Fruit fly (Drosophila melanogaster): Measurements from ENCODE around the gene Plzf.
A peak's percentile ranks its signal among the peaks of the same experiment; 100 is the strongest.
"Not testable (repeated sequence)": the region's sequence is repeated elsewhere in the genome, so short reads cannot be mapped to it uniquely, and the experiment has no call there.

The Plzf gene

DNA sequence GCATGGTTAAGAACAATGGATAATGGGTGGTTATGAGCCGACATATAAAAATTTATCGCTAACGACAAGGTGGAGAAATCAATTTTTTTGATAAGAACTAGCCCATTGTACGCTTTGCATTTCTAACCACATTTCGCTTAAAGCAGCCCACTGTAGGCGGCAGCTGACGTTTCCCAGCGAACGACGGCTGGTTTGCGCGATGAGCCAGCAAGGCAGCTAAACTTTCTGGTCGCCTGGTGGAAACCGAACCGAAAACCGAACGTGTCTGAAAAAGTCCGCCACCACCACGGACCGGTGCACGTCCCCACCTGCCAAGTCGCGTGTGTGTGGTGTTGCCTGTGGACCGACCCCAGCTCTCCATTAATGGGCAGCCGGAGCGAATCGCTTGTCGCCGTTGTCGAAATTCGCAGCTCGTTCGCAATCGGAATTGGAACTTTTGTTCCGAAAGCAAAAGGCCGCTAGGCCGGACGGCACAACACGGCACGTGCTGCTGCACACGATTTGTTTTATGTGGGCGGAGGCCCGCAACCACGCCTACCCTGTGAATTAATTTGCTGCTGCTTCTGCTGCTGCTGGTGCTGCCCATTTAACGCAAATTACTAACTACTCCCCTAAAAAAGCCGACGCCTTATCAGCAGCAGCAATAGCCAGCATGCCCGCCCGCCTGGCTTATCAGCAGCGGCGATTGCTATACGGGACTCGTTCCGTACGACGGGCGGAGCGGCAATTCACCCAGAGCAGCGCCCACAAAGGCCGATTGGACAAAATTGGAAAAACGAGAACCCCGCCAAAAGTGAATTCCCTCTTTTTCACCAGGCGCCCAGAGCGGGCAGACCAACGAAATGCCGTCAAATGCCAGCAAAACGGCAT, 45.6 kb downstream of the Plzf start (continued):
- TF ChIP-seq CG11902 (GFP tag; optimal IDR thresholded peaks at IDR 0.05), result no peak
- peak; percentile 31 for TF ChIP-seq CG10631 (GFP tag; optimal IDR thresholded peaks at IDR 0.05)
- TF ChIP-seq CG34406 (GFP tag; optimal IDR thresholded peaks at IDR 0.05), result peak; percentile 13
- no peak for TF ChIP-seq fd85E (GFP tag; optimal IDR thresholded peaks at IDR 0.05)
- TF ChIP-seq CG9139 (GFP tag; optimal IDR thresholded peaks at IDR 0.05), result no peak
- no peak for TF ChIP-seq CG10669 (GFP tag; optimal IDR thresholded peaks at IDR 0.05)
- peak; percentile 80 for TF ChIP-seq Eip78C (GFP tag)
- TF ChIP-seq Ets21C (GFP tag; optimal IDR thresholded peaks at IDR 0.05), result no peak
- peak; percentile 56 for TF ChIP-seq acj6 (GFP tag; optimal IDR thresholded peaks at IDR 0.05)
- no peak for TF ChIP-seq CG8319 (GFP tag; optimal IDR thresholded peaks at IDR 0.05)
- no peak for TF ChIP-seq Hr38 (GFP tag; optimal IDR thresholded peaks at IDR 0.05)
- peak; percentile 61 for TF ChIP-seq CG1621 (tag; optimal IDR thresholded peaks at IDR 0.05)
- TF ChIP-seq topi (GFP tag; optimal IDR thresholded peaks at IDR 0.05), result peak; percentile 7
- TF ChIP-seq CG16779 (tag; optimal IDR thresholded peaks at IDR 0.05), result peak; percentile 32
- peak; percentile 35 for TF ChIP-seq Blimp-1 (GFP tag; optimal IDR thresholded peaks at IDR 0.05)
- TF ChIP-seq achi (GFP tag; optimal IDR thresholded peaks at IDR 0.05), result peak; percentile 35
- TF ChIP-seq eg (GFP tag; IDR thresholded peaks at IDR 0.05), result no peak
- peak; percentile 48 for TF ChIP-seq esn (GFP tag; optimal IDR thresholded peaks at IDR 0.05)
- no peak for TF ChIP-seq CG15336 (GFP tag; IDR thresholded peaks at IDR 0.05)

DNA sequence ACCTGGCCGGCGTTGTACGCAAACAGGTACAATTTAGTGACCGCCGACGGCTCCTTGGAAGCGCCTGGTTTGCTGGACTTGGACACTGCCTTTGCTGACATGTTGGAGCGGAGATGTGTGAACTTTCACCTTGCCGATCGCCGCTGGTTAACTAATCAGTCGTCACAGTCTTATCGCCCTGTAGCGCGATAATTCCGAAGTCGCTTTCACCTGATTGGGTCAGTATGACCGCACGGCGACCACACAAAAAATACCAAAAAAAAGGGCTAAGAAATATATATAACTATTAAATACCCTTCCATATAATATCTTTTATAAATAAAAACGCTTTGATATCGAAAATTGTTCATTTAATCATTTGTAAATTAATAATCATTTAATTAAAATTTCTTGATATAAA, 46.7 kb downstream of the Plzf start, which contains the start of gene Hacd1:
TSS of gene Hacd1 (minus strand) at position 216 of the 400 bp plus-strand sequence.
- TF ChIP-seq svp (GFP tag), result peak; percentile 92
- TF ChIP-seq CG1621 (tag; optimal IDR thresholded peaks at IDR 0.05), result no peak

DNA sequence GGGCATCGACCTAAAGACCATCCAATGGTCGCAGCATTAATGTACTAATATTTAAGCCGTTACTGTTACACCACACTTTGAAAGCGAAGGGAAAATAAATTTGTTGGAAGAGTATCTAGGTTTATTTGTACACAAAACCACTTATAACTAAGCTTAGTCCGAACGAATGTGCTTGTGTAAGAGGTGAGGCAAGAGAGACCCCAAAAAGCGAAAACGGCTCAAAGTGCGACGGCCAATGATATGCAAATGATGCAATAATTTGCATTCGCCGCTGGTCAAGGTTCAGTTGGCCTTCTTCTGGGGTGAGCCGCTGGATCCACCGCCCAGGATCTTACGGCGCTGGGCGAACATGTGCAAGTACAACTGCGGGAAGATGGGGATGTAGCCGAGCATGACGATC, 47.6 kb downstream of the Plzf start:
- no peak for TF ChIP-seq CG11762 (GFP tag; optimal IDR thresholded peaks at IDR 0.05; ENCODE audit: insufficient read depth)
- peak; percentile 55 for TF ChIP-seq svp (GFP tag)

DNA sequence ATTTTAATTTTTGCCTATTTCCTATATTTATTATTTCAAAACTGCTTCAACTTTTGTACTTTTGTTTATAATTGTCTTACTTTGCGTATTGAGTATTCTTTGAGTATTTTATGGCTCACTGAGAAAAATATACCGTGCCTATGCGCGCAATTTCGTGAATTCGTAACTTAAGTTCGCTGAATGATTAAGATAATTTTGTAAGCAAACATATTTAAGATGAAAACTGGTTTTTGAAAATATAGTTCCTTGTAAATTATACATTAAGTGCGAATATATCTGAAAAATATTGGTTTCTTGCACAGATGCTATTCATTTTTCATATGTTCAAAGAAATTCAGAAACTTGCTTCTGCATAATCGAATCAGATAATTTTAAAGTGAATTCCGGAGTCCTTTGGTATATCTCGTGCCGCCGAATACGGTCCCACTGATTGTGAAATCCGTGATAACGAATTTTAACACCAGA, 49.4 kb downstream of the Plzf start, which contains the start of the genes CG18787 and Nfs1:
TSS of gene CG18787 (minus strand) at position 101 of the 465 bp plus-strand sequence.
TSS of gene Nfs1 (plus strand) at position 415 of the 465 bp plus-strand sequence.
- TF ChIP-seq Sox102F (GFP tag; optimal IDR thresholded peaks at IDR 0.05); CG11294 (GFP tag; IDR thresholded peaks at IDR 0.05); CG16779 (tag; optimal IDR thresholded peaks at IDR 0.05): not testable (repeated sequence)

Data from whole organism, prepupa.